Worm (Caenorhabditis elegans): ENCODE data around the gene srsx-24.
"Not testable (repeated sequence)": the region's sequence is repeated elsewhere in the genome, so short reads cannot be mapped to it uniquely, and the experiment has no call there.

Gene srsx-24

DNA sequence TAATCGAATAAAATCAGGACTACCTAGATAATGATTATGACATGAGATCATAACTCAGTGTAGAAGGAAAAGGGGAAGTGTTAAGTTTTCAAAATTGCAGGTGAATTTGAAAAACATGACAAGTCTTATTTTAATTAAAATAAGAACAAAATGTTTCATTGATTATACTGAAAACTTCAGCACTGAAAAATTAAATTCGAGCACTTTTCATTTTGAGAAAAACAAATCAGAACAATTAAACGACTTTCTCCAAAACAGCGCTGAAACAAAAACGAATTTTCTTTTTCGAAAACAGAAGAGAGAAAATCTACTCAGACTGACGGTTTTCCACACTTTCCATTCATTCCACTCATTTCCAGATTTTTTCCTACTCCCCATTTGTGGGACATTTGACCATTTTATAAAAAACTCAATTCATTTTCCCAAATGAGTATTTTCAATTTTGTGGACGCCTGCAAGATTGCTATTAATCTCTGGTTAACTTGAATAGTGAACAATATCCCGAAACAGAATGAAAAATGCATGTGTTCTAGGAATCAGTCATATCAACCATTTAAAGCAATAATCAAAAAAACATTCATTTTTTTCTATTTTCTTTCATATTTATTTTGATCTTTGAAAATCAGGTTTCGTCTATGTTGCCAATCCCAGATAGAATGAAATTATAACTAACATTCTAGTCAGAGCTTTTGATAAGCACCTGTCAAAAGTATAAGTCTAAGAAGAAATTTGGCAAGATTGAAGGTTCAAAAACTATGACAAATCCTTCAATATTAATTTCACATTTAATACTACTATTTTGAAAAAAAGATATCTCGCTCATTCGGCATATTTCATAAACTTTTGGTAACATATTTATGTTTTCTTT, 26.9 kb downstream of the srsx-24 start, which contains the start of the genes srh-231 and srh-275:
Gene srh-231, minus strand, starts transcription at position 51 of the 868 bp plus-strand sequence.
Gene srh-275, plus strand, starts transcription at position 818 of the 868 bp plus-strand sequence.
- TF ChIP-seq snpc-4 (tag; optimal IDR thresholded peaks at IDR 0.05) (no peak), sptf-1 (tag; optimal IDR thresholded peaks at IDR 0.05) (no peak), hlh-1 (tag; optimal IDR thresholded peaks at IDR 0.05) (no peak), mls-2 (tag; optimal IDR thresholded peaks at IDR 0.05) (no peak), elt-3 (tag; optimal IDR thresholded peaks at IDR 0.05) (no peak), mab-5 (tag; optimal IDR thresholded peaks at IDR 0.05) (no peak), nhr-2 (tag; optimal IDR thresholded peaks at IDR 0.05) (no peak), blmp-1 (tag; optimal IDR thresholded peaks at IDR 0.05) (no peak), drap-1 (GFP tag; optimal IDR thresholded peaks at IDR 0.05) (no peak), cnd-1 (tag; optimal IDR thresholded peaks at IDR 0.05) (no peak), sem-2 (GFP tag; optimal IDR thresholded peaks at IDR 0.05) (no peak)

DNA sequence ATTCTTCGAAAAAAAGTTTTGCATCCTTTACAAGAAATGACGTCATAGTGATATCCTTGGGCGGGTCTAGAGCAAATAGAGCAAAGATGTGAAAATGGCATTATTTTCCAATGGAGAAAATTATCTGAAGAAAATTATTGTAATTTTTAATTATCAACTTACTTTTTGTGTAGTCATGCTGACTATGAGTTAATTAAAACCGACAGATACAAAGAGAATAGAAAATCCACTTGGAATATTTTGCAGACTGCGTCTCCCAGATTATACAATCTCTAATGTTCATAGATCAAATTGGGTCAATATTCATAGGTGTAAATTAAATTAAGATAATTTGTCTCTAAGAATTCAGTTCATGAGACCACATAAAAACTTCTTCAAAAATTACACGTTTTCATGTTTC, 29.7 kb downstream of the srsx-24 start, which contains the start of gene nhr-149:
Gene nhr-149, minus strand, starts transcription at position 101 of the 400 bp plus-strand sequence.
- TF ChIP-seq zip-8 (tag; optimal IDR thresholded peaks at IDR 0.05), result peak; percentile 53
- TF ChIP-seq elt-3 (tag; optimal IDR thresholded peaks at IDR 0.05), result no peak

DNA sequence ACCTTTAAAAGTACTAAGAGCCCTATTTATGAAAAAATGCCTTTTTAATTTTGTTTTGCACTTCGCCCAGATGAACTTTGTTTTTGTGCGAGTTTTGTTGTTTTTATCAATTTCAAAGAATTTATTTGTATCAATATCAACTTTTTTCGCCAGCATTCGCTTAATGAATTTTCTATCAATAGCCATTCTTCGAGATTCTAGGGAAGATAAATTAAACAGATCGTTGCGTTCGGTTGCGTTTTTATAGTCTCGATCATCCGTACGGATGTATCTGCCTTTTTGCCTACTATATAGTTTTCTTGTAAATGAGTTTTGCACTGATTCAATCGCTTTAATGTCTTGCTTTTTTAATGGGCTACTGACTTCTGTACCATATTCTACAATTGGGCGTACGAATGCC, 33.8 kb downstream of the srsx-24 start, which contains the start of gene nhr-147:
Gene nhr-147, plus strand, starts transcription at position 301 of the 400 bp plus-strand sequence.
- TF ChIP-seq sptf-1 (tag; optimal IDR thresholded peaks at IDR 0.05); sem-2 (GFP tag; optimal IDR thresholded peaks at IDR 0.05); drap-1 (GFP tag; optimal IDR thresholded peaks at IDR 0.05): not testable (repeated sequence)

DNA sequence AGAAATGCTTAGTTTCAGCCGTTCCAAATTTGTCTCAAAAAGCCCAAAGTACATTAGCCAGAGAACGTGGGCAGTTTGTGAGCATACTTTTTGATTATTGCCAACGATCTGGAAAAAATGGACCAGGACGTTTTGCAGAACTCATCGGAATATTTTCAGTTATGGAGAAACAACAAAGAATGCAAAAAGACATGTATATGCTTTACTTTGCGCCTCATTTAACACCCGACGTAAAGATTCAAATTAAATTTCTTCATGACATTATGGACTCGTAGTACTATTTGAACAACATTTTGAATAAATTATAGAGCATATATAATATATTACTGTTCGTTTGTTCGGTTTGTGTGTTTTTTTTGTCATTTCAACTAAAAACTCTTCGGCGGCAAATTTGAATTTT, 35.8 kb downstream of the srsx-24 start, which contains the start of gene srh-244:
Gene srh-244, plus strand, starts transcription at position 301 of the 400 bp plus-strand sequence.
- TF ChIP-seq nhr-28 (tag; optimal IDR thresholded peaks at IDR 0.05) (no peak), elt-3 (tag; optimal IDR thresholded peaks at IDR 0.05) (no peak), ztf-11 (tag; optimal IDR thresholded peaks at IDR 0.05) (no peak), sptf-1 (tag; optimal IDR thresholded peaks at IDR 0.05) (no peak), nhr-237 (tag; optimal IDR thresholded peaks at IDR 0.05) (no peak)

DNA sequence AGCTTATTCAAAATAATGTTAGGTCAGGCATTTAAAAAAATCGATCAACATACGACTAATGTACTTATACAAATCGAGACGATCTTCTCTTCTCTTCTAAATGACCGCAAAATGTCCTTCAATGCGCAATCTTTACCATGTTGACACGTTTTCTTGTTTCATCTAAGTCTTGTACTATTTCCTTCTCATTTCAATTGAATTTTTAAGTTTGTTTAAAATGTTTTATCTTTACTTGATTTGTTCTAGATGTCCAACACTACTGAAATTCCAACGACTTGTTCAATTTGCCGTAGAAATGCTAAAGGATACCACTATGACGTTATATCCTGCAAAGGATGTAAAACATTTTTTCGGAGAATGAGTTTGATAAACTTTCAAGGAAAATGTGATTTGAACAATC, 37.3 kb downstream of the srsx-24 start, which contains the start of the genes nhr-263 and nhr-148:
Gene nhr-263, minus strand, starts transcription at position 101 of the 400 bp plus-strand sequence.
Gene nhr-148, plus strand, starts transcription at position 215 of the 400 bp plus-strand sequence.
- no peak for TF ChIP-seq elt-1 (tag; optimal IDR thresholded peaks at IDR 0.05; ENCODE audit: borderline replicate concordance, insufficient read depth)
- no peak for TF ChIP-seq sem-2 (GFP tag; optimal IDR thresholded peaks at IDR 0.05)

DNA sequence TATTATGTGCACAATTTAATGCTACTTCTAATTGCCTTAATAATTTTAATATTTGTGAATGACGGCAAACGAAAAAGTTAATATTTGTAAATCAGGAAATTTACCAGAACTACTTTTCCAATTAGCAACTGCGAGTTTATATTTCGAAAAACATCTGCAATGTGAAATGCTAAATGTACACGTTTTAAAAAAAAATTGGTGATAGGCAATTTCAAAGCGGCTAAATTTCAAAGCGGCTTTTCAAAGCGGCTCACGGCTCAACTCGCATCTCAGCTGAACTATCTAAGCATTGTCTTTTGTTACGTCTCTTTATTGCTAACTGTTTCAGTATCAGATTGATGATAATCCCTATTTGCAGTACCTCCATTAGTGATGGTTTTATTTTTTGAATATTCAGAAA, 39.5 kb downstream of the srsx-24 start, which contains the start of gene srh-187:
Gene srh-187, minus strand, starts transcription at position 101 of the 400 bp plus-strand sequence.
- TF ChIP-seq drap-1 (GFP tag; optimal IDR thresholded peaks at IDR 0.05) (no peak), elt-3 (tag; optimal IDR thresholded peaks at IDR 0.05) (no peak), ceh-83 (GFP tag; optimal IDR thresholded peaks at IDR 0.05) (no peak), mls-2 (tag; optimal IDR thresholded peaks at IDR 0.05) (no peak), unc-120 (tag; optimal IDR thresholded peaks at IDR 0.05; ENCODE audit: poor library complexity, severe bottlenecking) (no peak), M03D4.4 (tag; optimal IDR thresholded peaks at IDR 0.05) (no peak), lsy-2 (tag; optimal IDR thresholded peaks at IDR 0.05) (no peak), nhr-28 (tag; optimal IDR thresholded peaks at IDR 0.05) (no peak), snpc-4 (tag; optimal IDR thresholded peaks at IDR 0.05) (no peak), cnd-1 (tag; optimal IDR thresholded peaks at IDR 0.05) (no peak), unc-39 (tag; optimal IDR thresholded peaks at IDR 0.05) (no peak), lin-13 (tag; optimal IDR thresholded peaks at IDR 0.05) (no peak), flh-1 (GFP tag; optimal IDR thresholded peaks at IDR 0.05) (no peak), nhr-2 (tag; optimal IDR thresholded peaks at IDR 0.05) (no peak)

DNA sequence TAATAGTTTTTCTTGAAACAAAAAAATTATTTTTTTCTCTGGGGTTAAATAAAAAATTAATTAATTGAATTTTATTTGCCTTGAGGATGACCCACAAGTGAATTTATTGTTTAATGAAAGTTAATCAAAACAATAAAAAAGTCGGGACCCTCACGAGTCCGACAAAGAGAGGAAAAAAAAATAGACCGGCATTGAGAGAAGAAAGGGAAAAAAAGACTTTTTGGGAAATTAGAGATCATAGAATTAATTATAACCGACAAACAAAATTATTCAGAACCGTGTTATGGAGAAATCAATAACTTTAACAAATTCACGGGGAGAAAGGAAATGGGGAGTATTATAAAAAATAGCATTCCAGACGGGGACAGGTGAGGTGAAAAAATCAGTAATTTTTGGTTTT, 42.1 kb downstream of the srsx-24 start, which contains the start of gene F10G2.7:
Gene F10G2.7, minus strand, starts transcription at position 101 of the 400 bp plus-strand sequence.
- not testable (repeated sequence) for TF ChIP-seq elt-1 (tag; optimal IDR thresholded peaks at IDR 0.05; ENCODE audit: borderline replicate concordance, insufficient read depth); ztf-11 (tag; optimal IDR thresholded peaks at IDR 0.05); unc-120 (tag; optimal IDR thresholded peaks at IDR 0.05; ENCODE audit: poor library complexity, severe bottlenecking)
